Worm (Caenorhabditis elegans) whole organism, L4/young adult: ENCODE results near the gene hil-4.

Experiments
- W03F9.2 ChIP-seq: fragments of 150-350 bp; optimal IDR thresholded peaks from 2 replicates; lab custom pipeline; 2014; ENCODE audit warnings: missing biosample characterization, missing genetic modification characterization
- dao-5 ChIP-seq: sonication (generic microtip); optimal IDR thresholded peaks from 2 replicates; lab custom pipeline; 2016; ENCODE audit warnings: missing genotype, missing genetic modification characterization, moderate library complexity, missing compliant biosample characterization
- him-1 ChIP-seq: sonication (generic microtip); optimal IDR thresholded peaks from 2 replicates; lab custom pipeline; 2016; ENCODE audit warnings: missing genotype, missing genetic modification reagents, missing genetic modification characterization, missing compliant biosample characterization

The hil-4 gene

ce11 chrV:4783313-4783712 is 29.2 kb downstream of the hil-4 start, which contains the start of gene Y60C6A.1:
Y60C6A.1 (plus strand) TSS chrV:4783613.
- TF ChIP-seq W03F9.2 (no peak), him-1 (no peak), dao-5 (tag; lab: Kevin White, UChicago) (no peak)

- TF ChIP-seq him-1 (no peak), W03F9.2 (no peak), dao-5 (tag; lab: Kevin White, UChicago) (no peak)
Measured at ce11 chrV:4785333-4785852, 31.3 kb downstream of the hil-4 start, which contains the start of the genes Y60C6A.2 and Y60C6A.3. Y60C6A.2 (minus strand) TSS chrV:4785433. Y60C6A.3 (plus strand) TSS chrV:4785802.

ce11 chrV:4787166-4787565 is 33.1 kb downstream of the hil-4 start, which contains the start of gene R02F11.9:
R02F11.9 (plus strand) TSS chrV:4787466.
- no peak for TF ChIP-seq him-1
- no peak for TF ChIP-seq dao-5 (tag; lab: Kevin White, UChicago)
- no peak for TF ChIP-seq W03F9.2

ce11 chrV:4787836-4788235 is 33.7 kb downstream of the hil-4 start:
- TF ChIP-seq him-1 = no peak
- TF ChIP-seq dao-5 (tag; lab: Kevin White, UChicago) = no peak
- no peak for TF ChIP-seq W03F9.2

- TF ChIP-seq him-1 (no peak), W03F9.2 (no peak), dao-5 (tag; lab: Kevin White, UChicago) (no peak)
Measured at ce11 chrV:4788823-4789222, 34.7 kb downstream of the hil-4 start, which contains the start of gene R02F11.10. R02F11.10 (plus strand) TSS chrV:4789123.

ce11 chrV:4790368-4790767 is 36.3 kb downstream of the hil-4 start, which contains the start of gene R02F11.12:
R02F11.12 (plus strand) TSS chrV:4790668.
- no peak for TF ChIP-seq him-1
- TF ChIP-seq dao-5 (tag; lab: Kevin White, UChicago) = no peak
- TF ChIP-seq W03F9.2 = no peak

- no peak for TF ChIP-seq W03F9.2
- TF ChIP-seq him-1 = no peak
- TF ChIP-seq dao-5 (tag; lab: Kevin White, UChicago) = no peak
Measured at ce11 chrV:4791569-4791968, 37.5 kb downstream of the hil-4 start, which contains the start of gene R02F11.11. R02F11.11 (plus strand) TSS chrV:4791869.

ce11 chrV:4794308-4794707 is 40.2 kb downstream of the hil-4 start, which contains the start of gene R02F11.2:
R02F11.2 (plus strand) TSS chrV:4794599.
- TF ChIP-seq dao-5 (tag; lab: Kevin White, UChicago) (no peak), W03F9.2 (no peak), him-1 (no peak)

- no peak for TF ChIP-seq W03F9.2
- TF ChIP-seq him-1 = no peak
- TF ChIP-seq dao-5 (tag; lab: Kevin White, UChicago) = no peak
Measured at ce11 chrV:4800794-4801193, 46.7 kb downstream of the hil-4 start, which contains the start of gene R02F11.1. R02F11.1 (plus strand) TSS chrV:4801094.

ce11 chrV:4801943-4802342 is 47.8 kb downstream of the hil-4 start:
- no peak for TF ChIP-seq him-1
- no peak for TF ChIP-seq W03F9.2
- TF ChIP-seq dao-5 (tag; lab: Kevin White, UChicago) = no peak
